Worm (Caenorhabditis elegans): ENCODE measurements around the gene drd-1.

- TF ChIP-seq aly-1 (tag; optimal IDR thresholded peaks at IDR 0.05), result no peak
- no peak for TF ChIP-seq tbx-11 (GFP tag; IDR thresholded peaks at IDR 0.05)
- TF ChIP-seq hnd-1 (tag; optimal IDR thresholded peaks at IDR 0.05), result no peak
- no peak for TF ChIP-seq ama-1 (optimal IDR thresholded peaks at IDR 0.05)
- TF ChIP-seq F13C5.2 (tag; optimal IDR thresholded peaks at IDR 0.05), result no peak
- TF ChIP-seq B0310.2 (tag; optimal IDR thresholded peaks at IDR 0.05), result no peak
- TF ChIP-seq flt-1 (GFP tag; IDR thresholded peaks at IDR 0.05), result no peak
- TF ChIP-seq ceh-13 (GFP tag; optimal IDR thresholded peaks at IDR 0.05), result no peak
- TF ChIP-seq tra-4 (tag; optimal IDR thresholded peaks at IDR 0.05), result no peak
- TF ChIP-seq ets-7 (tag; optimal IDR thresholded peaks at IDR 0.05), result no peak
- TF ChIP-seq scrt-1 (GFP tag; IDR thresholded peaks at IDR 0.05), result no peak
- no peak for TF ChIP-seq tbx-37 (GFP tag; conservative IDR thresholded peaks at IDR 0.05)
Measured at ce11 chrII:8377722-8378121, 10.1 kb upstream of the drd-1 start.

Data from whole organism, early embryonic.